Fruit fly (Drosophila melanogaster) whole organism, embryonic: Measurements from ENCODE around the gene CG18234.

Experiments
- Antp ChIP-seq: fragments of 200-800 bp; sonication (Bioruptor generic); optimal IDR thresholded peaks from 3 replicates; lab custom pipeline; 2016; ENCODE audit warnings: missing biosample characterization, missing genetic modification characterization
- B-H1 ChIP-seq: fragments of 200-800 bp; sonication (Bioruptor generic); IDR thresholded peaks from 3 replicates; pipeline ENCODE4 v1.3.6; 2022; ENCODE audit warnings: missing biosample characterization, missing genetic modification characterization
- CG10321 ChIP-seq: fragments of 200-800 bp; sonication (Bioruptor generic); IDR thresholded peaks from 2 replicates; pipeline ENCODE4 v1.3.6; 2022; ENCODE audit warnings: missing biosample characterization, missing genetic modification characterization
- CG10462 ChIP-seq: fragments of 200-800 bp; sonication (Bioruptor generic); optimal IDR thresholded peaks from 2 replicates; lab custom pipeline; 2016; ENCODE audit warnings: missing biosample characterization, missing genetic modification characterization
- CG10979 ChIP-seq: fragments of 200-800 bp; sonication (Bioruptor generic); optimal IDR thresholded peaks from 2 replicates; lab custom pipeline; 2018; ENCODE audit warnings: missing biosample characterization, mild to moderate bottlenecking, missing genetic modification characterization, moderate library complexity
- CG11456 ChIP-seq: fragments of 200-800 bp; sonication (Bioruptor generic); IDR thresholded peaks from 3 replicates; pipeline ENCODE4 v1.3.6; 2022; ENCODE audit warnings: missing biosample characterization, missing genetic modification characterization
- CG11560 ChIP-seq: fragments of 200-800 bp; sonication (Bioruptor generic); IDR thresholded peaks from 3 replicates; pipeline ENCODE4 v1.3.6; 2022; ENCODE audit warnings: missing biosample characterization, missing genetic modification characterization
- CG12104 ChIP-seq: fragments of 200-800 bp; sonication (Bioruptor generic); optimal IDR thresholded peaks from 3 replicates; lab custom pipeline; 2016; ENCODE audit warnings: missing biosample characterization, missing genetic modification characterization
- CG12219 ChIP-seq: fragments of 200-800 bp; sonication (Bioruptor generic); optimal IDR thresholded peaks from 3 replicates; lab custom pipeline; 2018; ENCODE audit warnings: missing biosample characterization, mild to moderate bottlenecking, missing genetic modification characterization
- CG12391 ChIP-seq: fragments of 200-800 bp; sonication (Bioruptor generic); optimal IDR thresholded peaks from 3 replicates; lab custom pipeline; 2018; ENCODE audit warnings: missing biosample characterization, mild to moderate bottlenecking, missing genetic modification characterization, moderate library complexity
- CG14050 ChIP-seq: fragments of 200-800 bp; sonication (Bioruptor generic); IDR thresholded peaks from 3 replicates; pipeline ENCODE4 v1.3.6; 2022; ENCODE audit warnings: missing biosample characterization, missing genetic modification characterization
- CG14965 ChIP-seq: fragments of 200-800 bp; sonication (Bioruptor generic); optimal IDR thresholded peaks from 2 replicates; lab custom pipeline; 2016; ENCODE audit warnings: missing biosample characterization, missing genetic modification characterization, borderline replicate concordance
- CG18011 ChIP-seq: fragments of 200-800 bp; sonication (Bioruptor generic); optimal IDR thresholded peaks from 2 replicates; lab custom pipeline; 2017; ENCODE audit warnings: missing biosample characterization, missing genetic modification characterization, mild to moderate bottlenecking, moderate library complexity, missing genotype
- CG18619 ChIP-seq: fragments of 200-800 bp; sonication (Bioruptor generic); optimal IDR thresholded peaks from 3 replicates; lab custom pipeline; 2017; ENCODE audit warnings: missing biosample characterization, mild to moderate bottlenecking, missing genetic modification characterization
- CG30403 ChIP-seq: fragments of 200-800 bp; sonication (Bioruptor generic); optimal IDR thresholded peaks from 3 replicates; lab custom pipeline; 2016; ENCODE audit warnings: missing biosample characterization, missing genetic modification characterization
- CG33213 ChIP-seq: fragments of 200-800 bp; sonication (Bioruptor generic); optimal IDR thresholded peaks from 3 replicates; lab custom pipeline; 2016; ENCODE audit warnings: missing biosample characterization, missing genetic modification characterization
- CG6654 ChIP-seq: fragments of 200-800 bp; sonication (Bioruptor generic); optimal IDR thresholded peaks from 2 replicates; lab custom pipeline; 2017; ENCODE audit warnings: missing biosample characterization, mild to moderate bottlenecking, missing genetic modification characterization
- CG7372 ChIP-seq: fragments of 200-800 bp; sonication (Bioruptor generic); IDR thresholded peaks from 2 replicates; pipeline ENCODE4 v1.3.6; 2022; ENCODE audit warnings: missing biosample characterization, missing genetic modification characterization
- Doc3 ChIP-seq: fragments of 200-800 bp; sonication (Bioruptor generic); IDR thresholded peaks from 3 replicates; pipeline ENCODE4 v1.3.6; 2022; ENCODE audit warnings: missing biosample characterization, missing genetic modification characterization; ENCODE audit not compliant: partially characterized antibody
- Gsc ChIP-seq: fragments of 200-800 bp; sonication (Bioruptor generic); IDR thresholded peaks from 2 replicates; pipeline ENCODE4 v1.3.6; 2022; ENCODE audit warnings: missing biosample characterization, missing genetic modification characterization
- Gug ChIP-seq: fragments of 200-800 bp; sonication (Bioruptor generic); IDR thresholded peaks from 4 replicates; pipeline ENCODE4 v1.3.6; 2022; ENCODE audit warnings: missing biosample characterization, missing genetic modification characterization
- Hr3 ChIP-seq: fragments of 200-800 bp; sonication (Bioruptor generic); optimal IDR thresholded peaks from 3 replicates; lab custom pipeline; 2016; ENCODE audit warnings: missing biosample characterization, missing genetic modification characterization
- MTF-1 ChIP-seq: fragments of 200-800 bp; sonication (Bioruptor generic); optimal IDR thresholded peaks from 2 replicates; lab custom pipeline; 2018; ENCODE audit warnings: missing biosample characterization, mild to moderate bottlenecking, missing genetic modification characterization, borderline replicate concordance
- Med ChIP-seq: fragments of 200-800 bp; sonication (Bioruptor generic); peaks from one replicate; lab custom pipeline; 2016; ENCODE audit warnings: missing biosample characterization, missing genetic modification characterization, mild to moderate bottlenecking, inconsistent platforms, moderate library complexity
- Opbp ChIP-seq: fragments of 200-800 bp; sonication (Bioruptor generic); IDR thresholded peaks from 3 replicates; pipeline ENCODE4 v1.3.6; 2022; ENCODE audit warnings: missing biosample characterization, missing genetic modification characterization; ENCODE audit not compliant: partially characterized antibody
- Pdp1 ChIP-seq, 2 experiments: fragments of 200-800 bp; sonication (Bioruptor generic); optimal IDR thresholded peaks; 3 replicates each; lab custom pipeline; 2016; ENCODE audit warnings: missing biosample characterization in 2 of 2, missing genetic modification characterization in 2 of 2, mild to moderate bottlenecking in 1 of 2, moderate library complexity in 1 of 2
- TFAM ChIP-seq: fragments of 200-800 bp; sonication (Bioruptor generic); optimal IDR thresholded peaks from 2 replicates; lab custom pipeline; 2017; ENCODE audit warnings: missing biosample characterization, missing genetic modification characterization, inconsistent platforms
- amos ChIP-seq: fragments of 200-800 bp; sonication (Bioruptor generic); IDR thresholded peaks from 2 replicates; pipeline ENCODE4 v1.3.6; 2022; ENCODE audit warnings: missing biosample characterization, missing genetic modification characterization; ENCODE audit not compliant: partially characterized antibody
- bcd ChIP-seq: fragments of 200-800 bp; sonication (Bioruptor generic); optimal IDR thresholded peaks from 2 replicates; lab custom pipeline; 2017; ENCODE audit warnings: missing biosample characterization, mild to moderate bottlenecking, missing genetic modification characterization
- bigmax ChIP-seq: fragments of 200-800 bp; sonication (Bioruptor generic); optimal IDR thresholded peaks from 2 replicates; lab custom pipeline; 2018; ENCODE audit warnings: missing biosample characterization, mild to moderate bottlenecking, missing genetic modification characterization
- corto ChIP-seq: fragments of 200-800 bp; sonication (Bioruptor generic); optimal IDR thresholded peaks from 2 replicates; lab custom pipeline; 2016; ENCODE audit warnings: missing biosample characterization, mild to moderate bottlenecking, missing genetic modification characterization, moderate library complexity
- disco-r ChIP-seq: fragments of 200-800 bp; sonication (Bioruptor generic); optimal IDR thresholded peaks from 2 replicates; lab custom pipeline; 2016; ENCODE audit warnings: missing biosample characterization, missing genetic modification characterization
- gce ChIP-seq: fragments of 200-800 bp; sonication (Bioruptor generic); IDR thresholded peaks from 3 replicates; pipeline ENCODE4 v1.3.6; 2022; ENCODE audit warnings: missing biosample characterization, missing genetic modification characterization
- gcm2 ChIP-seq: fragments of 200-800 bp; sonication (Bioruptor generic); optimal IDR thresholded peaks from 2 replicates; lab custom pipeline; 2016; ENCODE audit warnings: missing biosample characterization, missing genetic modification characterization
- gsb ChIP-seq: fragments of 200-800 bp; sonication (Bioruptor generic); IDR thresholded peaks from 2 replicates; pipeline ENCODE4 v1.3.6; 2022; ENCODE audit warnings: missing biosample characterization, missing genetic modification characterization
- gt ChIP-seq: fragments of 200-800 bp; sonication (Bioruptor generic); IDR thresholded peaks from 2 replicates; pipeline ENCODE4 v1.3.6; 2022; ENCODE audit warnings: missing biosample characterization, missing genetic modification characterization
- hkb ChIP-seq, 2 experiments: fragments of 200-800 bp in 1 of 2; fragments of >200 bp in 1 of 2; sonication (Bioruptor generic) in 1 of 2; IDR thresholded peaks in 1 of 2; optimal IDR thresholded peaks in 1 of 2; 2 replicates each; pipeline versions ENCODE4 v1.3.6 to Lab custom; 2017 to 2022; ENCODE audit warnings: missing biosample characterization in 1 of 2, missing genetic modification characterization in 1 of 2
- nau ChIP-seq: fragments of 200-800 bp; sonication (Bioruptor generic); optimal IDR thresholded peaks from 3 replicates; lab custom pipeline; 2017; ENCODE audit warnings: missing biosample characterization, mild to moderate bottlenecking, missing genetic modification characterization, missing genetic modification reagents
- pan ChIP-seq, 4 experiments: fragments of >200 bp in 3 of 4; fragments of 200-800 bp in 1 of 4; sonication (Bioruptor generic) in 1 of 4; optimal IDR thresholded peaks in 3 of 4; IDR thresholded peaks in 1 of 4; 2 replicates each; pipeline versions ENCODE4 v1.3.6 to Lab custom; 2017 to 2022; ENCODE audit warnings: missing biosample characterization in 2 of 4, missing genetic modification characterization in 2 of 4, mixed read lengths in 1 of 4
- pnt ChIP-seq: fragments of 200-800 bp; sonication (Bioruptor generic); optimal IDR thresholded peaks from 3 replicates; lab custom pipeline; 2016; ENCODE audit warnings: missing biosample characterization, missing genetic modification characterization
- pum ChIP-seq: fragments of 200-800 bp; sonication (Bioruptor generic); optimal IDR thresholded peaks from 2 replicates; lab custom pipeline; 2016; ENCODE audit warnings: missing biosample characterization, missing genetic modification characterization
- run ChIP-seq: fragments of 200-800 bp; sonication (Bioruptor generic); optimal IDR thresholded peaks from 3 replicates; lab custom pipeline; 2018; ENCODE audit warnings: missing biosample characterization, mild to moderate bottlenecking, missing genetic modification characterization
- salm ChIP-seq: fragments of 200-800 bp; sonication (Bioruptor generic); optimal IDR thresholded peaks from 2 replicates; lab custom pipeline; 2018; ENCODE audit warnings: missing biosample characterization, mild to moderate bottlenecking, missing genetic modification characterization
- sisA ChIP-seq: fragments of 200-800 bp; sonication (Bioruptor generic); IDR thresholded peaks from 2 replicates; pipeline ENCODE4 v1.3.6; 2022; ENCODE audit warnings: missing biosample characterization, missing genetic modification characterization
- toy ChIP-seq: fragments of 200-800 bp; sonication (Bioruptor generic); IDR thresholded peaks from 2 replicates; pipeline ENCODE4 v1.3.6; 2022; ENCODE audit warnings: missing biosample characterization, missing genetic modification characterization
- usp ChIP-seq: fragments of >200 bp; optimal IDR thresholded peaks from 2 replicates; lab custom pipeline; 2017; ENCODE audit warnings: missing biosample characterization, missing genetic modification characterization
- zf30C ChIP-seq: fragments of 200-800 bp; sonication (Bioruptor generic); optimal IDR thresholded peaks from 3 replicates; lab custom pipeline; 2018; ENCODE audit warnings: missing biosample characterization, mild to moderate bottlenecking, missing genetic modification characterization

CG18234 gene

DNA sequence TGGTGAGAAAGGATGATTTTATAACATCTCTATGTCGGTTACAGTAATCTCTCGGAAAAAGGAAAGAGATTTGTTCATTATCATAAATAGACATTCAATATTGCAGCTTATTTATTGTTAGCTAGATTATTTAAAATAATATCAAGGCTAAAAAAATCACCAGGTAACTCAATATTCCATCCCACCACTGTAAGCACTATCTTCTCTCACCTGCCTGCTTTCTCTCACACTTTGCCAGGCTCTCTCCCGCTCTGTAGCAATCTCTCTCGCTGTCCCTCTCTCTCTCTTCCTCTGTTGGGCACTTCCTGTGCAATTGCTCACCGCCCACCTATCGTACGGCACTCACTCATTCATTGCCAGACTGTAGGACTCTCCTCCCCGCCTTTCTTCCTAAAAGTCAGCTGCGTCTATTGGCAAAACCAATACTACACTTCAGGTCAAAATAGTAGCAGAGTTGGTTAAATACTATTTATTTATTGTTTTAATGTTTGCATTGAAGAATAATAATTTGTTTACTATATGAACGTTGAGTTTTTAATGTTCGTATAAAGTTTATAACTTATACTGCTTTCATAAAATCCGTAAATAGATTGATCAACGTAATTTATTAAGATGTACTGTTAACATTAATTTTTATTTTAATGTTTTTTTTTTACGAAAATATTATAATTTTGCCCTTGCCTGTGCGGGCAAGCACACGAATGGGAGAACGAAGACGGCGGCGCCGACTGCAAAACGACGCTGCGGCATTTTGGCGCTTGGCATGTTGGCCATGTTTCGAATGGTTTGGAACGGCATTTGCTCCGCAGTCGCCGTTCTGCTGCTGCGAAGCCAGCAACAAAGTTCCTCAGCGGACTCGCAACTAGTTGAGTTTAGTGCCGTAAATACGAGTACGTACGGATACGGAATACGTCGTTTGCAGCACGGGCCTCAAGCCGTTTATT lies 37.6 kb downstream of the CG18234 start (continued):
- peak; percentile 97 for TF ChIP-seq toy
- peak; percentile 98 for TF ChIP-seq sisA (GFP tag; lab: Robert Waterston, UW)
- TF ChIP-seq hkb (optimal IDR thresholded peaks at IDR 0.05; lab: Kevin White, UChicago) = no peak
- TF ChIP-seq hkb (GFP tag; IDR thresholded peaks at IDR 0.05; lab: Robert Waterston, UW) = peak; percentile 96
- TF ChIP-seq CG6654 (GFP tag; lab: Kevin White, UChicago) = peak; percentile 75
- TF ChIP-seq Gug (GFP tag; lab: Robert Waterston, UW) = peak; percentile 95
- TF ChIP-seq CG14965 (GFP tag; lab: Kevin White, UChicago) = peak; percentile 53
- TF ChIP-seq Pdp1 (GFP tag; optimal IDR thresholded peaks at IDR 0.05; lab: Kevin White, UChicago) = peak; percentile 78 to 96
- peak; percentile 98 for TF ChIP-seq gce (GFP tag; lab: Robert Waterston, UW)
- peak; percentile 72 for TF ChIP-seq Antp (GFP tag; lab: Kevin White, UChicago)
- peak; percentile 83 for TF ChIP-seq nau
- TF ChIP-seq CG7372 = peak; percentile 97
- TF ChIP-seq Med (GFP tag; lab: Kevin White, UChicago) = peak; percentile 99
- peak; percentile 85 for TF ChIP-seq CG18619 (GFP tag; lab: Kevin White, UChicago)
- peak; percentile 92 for TF ChIP-seq gcm2
- TF ChIP-seq CG12391 = peak; percentile 89
- TF ChIP-seq gsb (GFP tag; lab: Robert Waterston, UW) = peak; percentile 96
- TF ChIP-seq CG14050 (GFP tag; lab: Robert Waterston, UW) = peak; percentile 95
- TF ChIP-seq bigmax = no peak
- TF ChIP-seq usp (GFP tag; lab: Kevin White, UChicago) = no peak
- peak; percentile 90 for TF ChIP-seq CG30403 (GFP tag; lab: Kevin White, UChicago)
- peak; percentile 46 for TF ChIP-seq corto (GFP tag; lab: Kevin White, UChicago)
- peak; percentile 92 for TF ChIP-seq CG12219 (GFP tag; lab: Kevin White, UChicago)
- no peak for TF ChIP-seq Opbp (GFP tag; lab: Robert Waterston, UW)
- TF ChIP-seq CG33213 (GFP tag; lab: Kevin White, UChicago) = peak; percentile 83
- peak; percentile 75 for TF ChIP-seq pnt (GFP tag; lab: Kevin White, UChicago)
- peak; percentile 92 for TF ChIP-seq bcd (GFP tag; lab: Kevin White, UChicago)
- TF ChIP-seq Hr3 (GFP tag; lab: Kevin White, UChicago) = peak; percentile 90
- no peak for TF ChIP-seq pan (optimal IDR thresholded peaks at IDR 0.05; lab: Kevin White, UChicago)
- TF ChIP-seq pan (GFP tag; optimal IDR thresholded peaks at IDR 0.05 in 1 of 2, IDR thresholded peaks at IDR 0.05 in 1 of 2) = peak in 1 of 2 experiments; percentile 98
- TF ChIP-seq TFAM = peak; percentile 53
- TF ChIP-seq disco-r (GFP tag; lab: Kevin White, UChicago) = peak; percentile 40
- peak; percentile 91 for TF ChIP-seq run (tag; lab: Kevin White, UChicago)
- TF ChIP-seq CG18011 (GFP tag; lab: Kevin White, UChicago) = peak; percentile 84
- peak; percentile 78 for TF ChIP-seq CG10462 (GFP tag; lab: Kevin White, UChicago)
- TF ChIP-seq MTF-1 = peak; percentile 72
- TF ChIP-seq CG12104 = peak; percentile 83
- TF ChIP-seq salm = peak; percentile 88
- TF ChIP-seq Gsc = no peak
- peak; percentile 92 for TF ChIP-seq CG11560 (tag; lab: Robert Waterston, UW)
- peak; percentile 88 for TF ChIP-seq gt (GFP tag; lab: Robert Waterston, UW)
- TF ChIP-seq pum (GFP tag; lab: Kevin White, UChicago) = peak; percentile 78
- no peak for TF ChIP-seq amos (GFP tag; lab: Robert Waterston, UW)
- peak; percentile 70 for TF ChIP-seq CG10321 (GFP tag; lab: Robert Waterston, UW)
- peak; percentile 97 for TF ChIP-seq B-H1 (GFP tag; lab: Robert Waterston, UW)
- TF ChIP-seq Doc3 = no peak; the same call in 2 of the 3 replicates
- peak; percentile 99 for TF ChIP-seq CG11456 (GFP tag; lab: Robert Waterston, UW)
- TF ChIP-seq zf30C (GFP tag; lab: Kevin White, UChicago) = peak; percentile 71
- TF ChIP-seq CG10979 (tag; lab: Kevin White, UChicago) = peak; percentile 78
